Fruit fly (Drosophila melanogaster): ENCODE results near the gene Dyro.

The Dyro gene

dm6 chr3L:11251721-11252423 lies 43.8 kb downstream of the Dyro start, which contains the start of gene scyl (continued):
- TF ChIP-seq D (optimal IDR thresholded peaks at IDR 0.05) (no peak), D (GFP tag; optimal IDR thresholded peaks at IDR 0.05) (peak; percentile 43), mld (GFP tag; IDR thresholded peaks at IDR 0.05; ENCODE audit: partially characterized antibody) (no peak; the same call in 2 of the 3 replicates), CG11560 (tag; IDR thresholded peaks at IDR 0.05) (no peak), Doc3 (GFP tag; IDR thresholded peaks at IDR 0.05; ENCODE audit: partially characterized antibody) (no peak), Nf-YA (GFP tag; IDR thresholded peaks at IDR 0.05) (peak; percentile 33; the same call in 1 of the 2 replicates), Myb (GFP tag; optimal IDR thresholded peaks at IDR 0.05) (peak; percentile 17), Sry-β (GFP tag; optimal IDR thresholded peaks at IDR 0.05) (peak; percentile 45), ewg (GFP tag; optimal IDR thresholded peaks at IDR 0.05) (peak; percentile 94), CG15601 (tag; optimal IDR thresholded peaks at IDR 0.05) (no peak), CG6854 (GFP tag; optimal IDR thresholded peaks at IDR 0.05) (peak; percentile 61), CG10366 (GFP tag; IDR thresholded peaks at IDR 0.05) (peak; percentile 51), CG11504 (tag; optimal IDR thresholded peaks at IDR 0.05) (peak; percentile 63), sr (GFP tag; IDR thresholded peaks at IDR 0.05) (peak; percentile 60; the same call in 2 of the 3 replicates), CG17829 (tag; optimal IDR thresholded peaks at IDR 0.05) (peak; percentile 73), HLHmδ (GFP tag; optimal IDR thresholded peaks at IDR 0.05) (peak; percentile 75), CG16863 (GFP tag; optimal IDR thresholded peaks at IDR 0.05) (peak; percentile 26), dmrt99B (tag; optimal IDR thresholded peaks at IDR 0.05) (peak; percentile 41), ato (GFP tag; IDR thresholded peaks at IDR 0.05; ENCODE audit: partially characterized antibody) (peak; percentile 72), slbo (GFP tag; IDR thresholded peaks at IDR 0.05) (peak; percentile 58; the same call in 1 of the 2 replicates), H2.0 (GFP tag; IDR thresholded peaks at IDR 0.05) (no peak), CG16779 (GFP tag; IDR thresholded peaks at IDR 0.05) (peak; percentile 75), en (GFP tag; optimal IDR thresholded peaks at IDR 0.05) (no peak), bowl (GFP tag; IDR thresholded peaks at IDR 0.05) (peak; percentile 84), CG6791 (GFP tag; IDR thresholded peaks at IDR 0.05; ENCODE audit: partially characterized antibody) (peak; percentile 60; the same call in 2 of the 3 replicates), CG11247 (GFP tag; IDR thresholded peaks at IDR 0.05) (peak; percentile 61), CG13624 (GFP tag; optimal IDR thresholded peaks at IDR 0.05) (peak; percentile 59), ems (GFP tag; optimal IDR thresholded peaks at IDR 0.05) (peak; percentile 56), NK7.1 (GFP tag; optimal IDR thresholded peaks at IDR 0.05) (peak; percentile 50), Deaf1 (tag; optimal IDR thresholded peaks at IDR 0.05) (peak; percentile 76), CG12071 (GFP tag; optimal IDR thresholded peaks at IDR 0.05) (peak; percentile 74), CG1233 (GFP tag; optimal IDR thresholded peaks at IDR 0.05) (peak; percentile 56), CG31388 (GFP tag; optimal IDR thresholded peaks at IDR 0.05) (no peak), Aef1 (GFP tag; IDR thresholded peaks at IDR 0.05) (no peak), zen (tag; optimal IDR thresholded peaks at IDR 0.05) (peak; percentile 47), ap (GFP tag; IDR thresholded peaks at IDR 0.05) (no peak), tx (GFP tag; optimal IDR thresholded peaks at IDR 0.05) (no peak), Pdp1 (GFP tag; optimal IDR thresholded peaks at IDR 0.05) (peak; percentile 36 to 37), Gsc (GFP tag; IDR thresholded peaks at IDR 0.05) (no peak), CG10209 (GFP tag; optimal IDR thresholded peaks at IDR 0.05) (peak; percentile 53), chm (GFP tag; IDR thresholded peaks at IDR 0.05) (peak; percentile 99), gfzf (GFP tag; optimal IDR thresholded peaks at IDR 0.05) (no peak), ERR (GFP tag; optimal IDR thresholded peaks at IDR 0.05) (peak; percentile 49), dati (GFP tag; IDR thresholded peaks at IDR 0.05) (peak; percentile 14; the same call in 1 of the 2 replicates), CG16815 (GFP tag; optimal IDR thresholded peaks at IDR 0.05) (no peak), CG12769 (tag; optimal IDR thresholded peaks at IDR 0.05) (peak; percentile 81), tap (tag; optimal IDR thresholded peaks at IDR 0.05) (peak; percentile 40), pita (GFP tag; optimal IDR thresholded peaks at IDR 0.05) (no peak), CG18764 (GFP tag; optimal IDR thresholded peaks at IDR 0.05) (peak; percentile 31)

All from whole organism, embryonic.